Worm (Caenorhabditis elegans): ENCODE measurements around the gene cnc-4.
A peak's percentile ranks its signal among the peaks of the same experiment; 100 is the strongest.

cnc-4 gene

DNA sequence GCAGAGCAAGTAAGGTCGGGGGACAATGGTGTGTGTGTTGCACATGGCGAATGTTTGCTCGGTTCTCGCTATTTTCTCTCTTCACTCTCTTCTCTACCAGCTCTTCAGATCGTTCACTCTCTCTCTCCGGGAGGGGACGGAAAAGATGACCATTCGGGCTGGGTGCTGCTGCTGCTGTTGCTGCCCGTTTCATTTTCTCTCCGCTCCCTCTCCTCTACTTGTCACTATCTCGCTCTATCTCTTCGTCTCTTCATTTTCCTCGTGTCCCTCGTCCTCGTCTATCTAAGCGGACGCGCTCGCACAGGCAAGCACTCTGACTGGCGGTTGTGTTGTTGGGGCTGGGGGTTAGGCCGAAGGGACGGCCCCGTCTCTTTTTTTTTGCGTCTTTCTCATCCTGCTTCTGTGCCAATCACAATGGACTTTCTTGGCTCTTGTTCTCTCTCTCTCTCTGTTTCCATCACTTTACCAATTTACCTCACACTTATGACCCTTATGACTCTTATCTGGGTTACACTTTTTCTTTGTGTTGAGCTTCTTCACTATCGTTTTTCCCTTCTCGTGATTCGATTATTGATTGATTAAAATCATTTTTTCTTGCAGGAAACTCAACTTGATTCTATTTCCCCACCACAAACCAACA, 27.6 kb downstream of the cnc-4 start, which contains the start of the genes F53E2.2 and unc-60 (continued):
- TF ChIP-seq tra-1 (GFP tag; IDR thresholded peaks at IDR 0.05): no peak; the same call in 1 of the 2 replicates
- TF ChIP-seq mep-1 (tag; optimal IDR thresholded peaks at IDR 0.05): peak; percentile 77
- no peak for TF ChIP-seq lin-39 (tag; optimal IDR thresholded peaks at IDR 0.05)
- TF ChIP-seq ztf-11 (tag; optimal IDR thresholded peaks at IDR 0.05): no peak
- no peak for TF ChIP-seq ceh-44 (GFP tag; IDR thresholded peaks at IDR 0.05)
- TF ChIP-seq ceh-62 (tag; optimal IDR thresholded peaks at IDR 0.05): no peak
- TF ChIP-seq duxl-1 (tag; optimal IDR thresholded peaks at IDR 0.05; ENCODE audit: poor library complexity): no peak
- no peak for TF ChIP-seq F44E2.7 (GFP tag; IDR thresholded peaks at IDR 0.05)
- TF ChIP-seq nhr-42 (GFP tag; IDR thresholded peaks at IDR 0.05): no peak
- TF ChIP-seq T20F7.1 (GFP tag; optimal IDR thresholded peaks at IDR 0.05): no peak
- TF ChIP-seq ces-1 (GFP tag; optimal IDR thresholded peaks at IDR 0.05): peak; percentile 16
- no peak for TF ChIP-seq jun-1 (tag; optimal IDR thresholded peaks at IDR 0.05)
- TF ChIP-seq nhr-10 (tag; optimal IDR thresholded peaks at IDR 0.05): no peak
- TF ChIP-seq lin-15B (tag; optimal IDR thresholded peaks at IDR 0.05): no peak
- peak; percentile 48 for TF ChIP-seq lin-38 (GFP tag; IDR thresholded peaks at IDR 0.05)
- no peak for TF ChIP-seq tag-97 (GFP tag; IDR thresholded peaks at IDR 0.05)
- TF ChIP-seq lin-29 (GFP tag; IDR thresholded peaks at IDR 0.05): peak; percentile 54; the same call in 1 of the 2 replicates
- TF ChIP-seq snpc-1.2 (GFP tag; IDR thresholded peaks at IDR 0.05): 0 out of 2 replicates have a peak, but pooled peaks have one; percentile 13
- no peak for TF ChIP-seq pqm-1 (tag; optimal IDR thresholded peaks at IDR 0.05)
- TF ChIP-seq daf-8 (GFP tag; IDR thresholded peaks at IDR 0.05): no peak
- no peak for TF ChIP-seq cey-2 (tag; optimal IDR thresholded peaks at IDR 0.05; ENCODE audit: borderline replicate concordance, insufficient read depth)
- no peak for TF ChIP-seq Y5F2A.4 (GFP tag; optimal IDR thresholded peaks at IDR 0.05)
- no peak for TF ChIP-seq gei-8 (GFP tag; optimal IDR thresholded peaks at IDR 0.05)
- peak; percentile 47; the same call in 1 of the 2 replicates for TF ChIP-seq dmd-6 (GFP tag; IDR thresholded peaks at IDR 0.05)
- TF ChIP-seq mxl-2 (GFP tag; conservative IDR thresholded peaks at IDR 0.05): no peak
- TF ChIP-seq aha-1 (tag): peak; percentile 99
- peak; percentile 37 for TF ChIP-seq spr-1 (tag; optimal IDR thresholded peaks at IDR 0.05)
- TF ChIP-seq F49E8.2 (tag; optimal IDR thresholded peaks at IDR 0.05; ENCODE audit: borderline replicate concordance): no peak
- no peak for TF ChIP-seq aly-2 (tag; optimal IDR thresholded peaks at IDR 0.05)
- peak; percentile 11 to 27 for TF ChIP-seq daf-16 (GFP tag; optimal IDR thresholded peaks at IDR 0.05)
- TF ChIP-seq daf-16 (tag; optimal IDR thresholded peaks at IDR 0.05): peak; percentile 59

DNA sequence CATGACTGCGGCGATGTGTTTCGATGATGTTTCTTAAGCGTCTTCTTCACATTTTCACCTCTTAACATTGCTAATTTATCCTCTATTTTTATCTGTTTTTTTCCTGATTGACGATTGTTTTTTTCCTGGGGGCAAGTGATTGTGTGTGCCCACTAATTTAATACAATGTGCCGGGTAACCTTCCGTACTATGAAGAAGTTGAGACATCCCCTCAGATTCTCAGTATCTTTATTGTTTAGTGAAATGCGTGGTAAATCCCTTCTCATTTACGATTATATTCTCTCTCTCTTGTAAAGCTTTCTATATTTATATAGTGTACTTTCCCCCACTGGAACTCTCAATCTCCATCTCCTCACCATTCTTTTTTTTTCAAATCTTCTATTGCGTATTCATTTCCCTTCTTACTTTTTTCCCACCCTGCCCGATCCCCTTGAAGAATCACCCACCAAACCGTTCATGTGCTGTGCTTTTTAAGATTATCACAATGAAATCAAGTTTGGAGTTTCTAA, 29.3 kb downstream of the cnc-4 start:
- TF ChIP-seq madf-9 (GFP tag; conservative IDR thresholded peaks at IDR 0.05): no peak
- no peak for TF ChIP-seq snpc-4 (tag; optimal IDR thresholded peaks at IDR 0.05)
- TF ChIP-seq mdl-1 (tag; optimal IDR thresholded peaks at IDR 0.05): no peak
- TF ChIP-seq lsy-2 (tag; optimal IDR thresholded peaks at IDR 0.05): no peak
- no peak for TF ChIP-seq nhr-10 (tag; optimal IDR thresholded peaks at IDR 0.05)
- no peak for TF ChIP-seq ces-1 (GFP tag; optimal IDR thresholded peaks at IDR 0.05)
- TF ChIP-seq saeg-2 (GFP tag; IDR thresholded peaks at IDR 0.05): no peak
- peak; percentile 1 for TF ChIP-seq mep-1 (tag; optimal IDR thresholded peaks at IDR 0.05)
- no peak for TF ChIP-seq mxl-3 (GFP tag; optimal IDR thresholded peaks at IDR 0.05)
- TF ChIP-seq F44E2.7 (GFP tag; IDR thresholded peaks at IDR 0.05): no peak
- no peak for TF ChIP-seq ceh-32 (tag; optimal IDR thresholded peaks at IDR 0.05; ENCODE audit: poor library complexity)
- no peak for TF ChIP-seq F49E8.2 (tag; optimal IDR thresholded peaks at IDR 0.05; ENCODE audit: borderline replicate concordance)
- no peak for TF ChIP-seq ceh-20 (GFP tag; IDR thresholded peaks at IDR 0.05)
- no peak for TF ChIP-seq nhr-111 (GFP tag; optimal IDR thresholded peaks at IDR 0.05)
- TF ChIP-seq aly-2 (tag; optimal IDR thresholded peaks at IDR 0.05): no peak
- TF ChIP-seq fos-1 (tag; optimal IDR thresholded peaks at IDR 0.05): no peak
- TF ChIP-seq T20F7.1 (GFP tag; optimal IDR thresholded peaks at IDR 0.05): no peak
- TF ChIP-seq Y48G9A.11 (GFP tag; IDR thresholded peaks at IDR 0.05): no peak
- TF ChIP-seq nhr-48 (tag; optimal IDR thresholded peaks at IDR 0.05): no peak
- no peak for TF ChIP-seq dve-1 (tag; optimal IDR thresholded peaks at IDR 0.05; ENCODE audit: insufficient read depth)
- no peak for TF ChIP-seq cey-2 (tag; optimal IDR thresholded peaks at IDR 0.05; ENCODE audit: borderline replicate concordance, insufficient read depth)
- TF ChIP-seq hmg-1.1 (GFP tag; IDR thresholded peaks at IDR 0.05): no peak
- peak; percentile 47; the same call in 1 of the 2 replicates for TF ChIP-seq lin-38 (GFP tag; IDR thresholded peaks at IDR 0.05)
- TF ChIP-seq arid-1 (GFP tag; conservative IDR thresholded peaks at IDR 0.05): peak; percentile 36; the same call in 1 of the 2 replicates
- no peak for TF ChIP-seq zip-11 (GFP tag; IDR thresholded peaks at IDR 0.05)
- no peak for TF ChIP-seq ztf-7 (tag; optimal IDR thresholded peaks at IDR 0.05)
- TF ChIP-seq daf-19 (GFP tag; conservative IDR thresholded peaks at IDR 0.05): no peak
